Worm (Caenorhabditis elegans) whole organism, L1 larva: ENCODE measurements around the gene nhr-91.

ENCODE experiments used
- C16A3.4 ChIP-seq: fragments of 150-350 bp; optimal IDR thresholded peaks from 2 replicates; lab custom pipeline; 2014; ENCODE audit warnings: missing biosample characterization, missing genetic modification characterization
- C34B4.2 ChIP-seq: sonication (generic microtip); optimal IDR thresholded peaks from 2 replicates; lab custom pipeline; 2017; ENCODE audit warnings: mild to moderate bottlenecking, missing genetic modification characterization, missing compliant biosample characterization
- F16B12.6 ChIP-seq: fragments of 150-350 bp; optimal IDR thresholded peaks from 2 replicates; lab custom pipeline; 2014; ENCODE audit warnings: missing biosample characterization, missing genetic modification characterization
- aha-1 ChIP-seq: fragments of 150-350 bp; optimal IDR thresholded peaks from 2 replicates; lab custom pipeline; 2014; ENCODE audit warnings: missing biosample characterization, missing genetic modification characterization
- alr-1 ChIP-seq: fragments of 200-800 bp; sonication (Bioruptor generic); optimal IDR thresholded peaks from 2 replicates; lab custom pipeline; 2018; ENCODE audit warnings: borderline replicate concordance, mild to moderate bottlenecking, missing genetic modification characterization, missing compliant biosample characterization
- aly-2 ChIP-seq: fragments of 150-350 bp; optimal IDR thresholded peaks from 2 replicates; lab custom pipeline; 2014; ENCODE audit warnings: missing biosample characterization, missing genetic modification characterization
- ama-1 ChIP-seq: fragments of 150-350 bp; optimal IDR thresholded peaks from 2 replicates; lab custom pipeline; 2014
- blmp-1 ChIP-seq: fragments of 150-350 bp; optimal IDR thresholded peaks from 2 replicates; lab custom pipeline; 2014; ENCODE audit warnings: missing biosample characterization, missing genetic modification characterization
- ceh-8 ChIP-seq: fragments of 200-800 bp; sonication (Bioruptor generic); optimal IDR thresholded peaks from 2 replicates; lab custom pipeline; 2018; ENCODE audit warnings: mild to moderate bottlenecking, missing genetic modification characterization, moderate library complexity, missing compliant biosample characterization
- ceh-90 ChIP-seq: sonication (generic microtip); optimal IDR thresholded peaks from 2 replicates; lab custom pipeline; 2016; ENCODE audit warnings: missing genetic modification characterization, missing compliant biosample characterization
- ces-1 ChIP-seq: fragments of 150-350 bp; optimal IDR thresholded peaks from 2 replicates; lab custom pipeline; 2014; ENCODE audit warnings: missing biosample characterization, missing genetic modification reagents, missing genetic modification characterization
- dpl-1 ChIP-seq, 3 experiments: fragments of 150-350 bp in 2 of 3; sonication (generic microtip) in 1 of 3; optimal IDR thresholded peaks; 2 replicates each; lab custom pipeline; 2014 to 2017; ENCODE audit warnings: missing biosample characterization in 3 of 3, missing genetic modification characterization in 3 of 3, missing genetic modification reagents in 3 of 3
- dsc-1 ChIP-seq: sonication (generic microtip); optimal IDR thresholded peaks from 2 replicates; lab custom pipeline; 2016; ENCODE audit warnings: mild to moderate bottlenecking, missing genetic modification characterization, missing compliant biosample characterization
- efl-3 ChIP-seq: fragments of 200-800 bp; sonication (Bioruptor generic); optimal IDR thresholded peaks from 2 replicates; lab custom pipeline; 2018; ENCODE audit warnings: mild to moderate bottlenecking, missing genetic modification characterization, missing compliant biosample characterization
- elt-2 ChIP-seq: sonication (generic microtip); optimal IDR thresholded peaks from 2 replicates; lab custom pipeline; 2016; ENCODE audit warnings: missing genetic modification characterization, mild to moderate bottlenecking, inconsistent platforms, missing compliant biosample characterization, missing genetic modification reagents
- ets-5 ChIP-seq: fragments of 200-800 bp; sonication (Bioruptor generic); IDR thresholded peaks from 2 replicates; pipeline ENCODE4 v1.3.6; 2022; ENCODE audit warnings: missing genetic modification characterization, missing compliant biosample characterization
- fkh-8 ChIP-seq: sonication (generic microtip); optimal IDR thresholded peaks from 2 replicates; lab custom pipeline; 2016; ENCODE audit warnings: mild to moderate bottlenecking, missing genetic modification characterization, missing compliant biosample characterization
- grh-1 ChIP-seq: fragments of 200-800 bp; sonication (Bioruptor generic); IDR thresholded peaks from 2 replicates; pipeline ENCODE4 v1.3.6; 2022; ENCODE audit warnings: missing genetic modification reagents, missing genetic modification characterization, missing compliant biosample characterization
- isw-1 ChIP-seq: fragments of 200-800 bp; sonication (Bioruptor generic); IDR thresholded peaks from 2 replicates; pipeline ENCODE4 v1.3.6; 2022; ENCODE audit warnings: missing genetic modification characterization, missing compliant biosample characterization
- lin-13 ChIP-seq: fragments of 150-350 bp; optimal IDR thresholded peaks from 2 replicates; lab custom pipeline; 2014; ENCODE audit warnings: missing biosample characterization, missing genetic modification reagents, missing genetic modification characterization
- lin-14 ChIP-seq: fragments of 200-800 bp; sonication (Bioruptor generic); optimal IDR thresholded peaks from 2 replicates; lab custom pipeline; 2018; ENCODE audit warnings: mild to moderate bottlenecking, missing genetic modification characterization, moderate library complexity, missing compliant biosample characterization
- lin-15B ChIP-seq: fragments of 150-350 bp; sonication (generic microtip); optimal IDR thresholded peaks from 3 replicates; lab custom pipeline; 2014; ENCODE audit warnings: missing biosample characterization, missing genetic modification characterization
- lin-35 ChIP-seq, 2 experiments: fragments of 150-350 bp; optimal IDR thresholded peaks; 2 replicates each; lab custom pipeline; 2014; ENCODE audit warnings: missing biosample characterization in 2 of 2, missing genetic modification characterization in 2 of 2, missing genetic modification reagents in 2 of 2
- lin-39 ChIP-seq: fragments of 150-350 bp; optimal IDR thresholded peaks from 2 replicates; lab custom pipeline; 2014; ENCODE audit warnings: missing biosample characterization, missing genetic modification reagents, missing genetic modification characterization
- lir-3 ChIP-seq: sonication (generic microtip); optimal IDR thresholded peaks from 2 replicates; lab custom pipeline; 2016; ENCODE audit warnings: mild to moderate bottlenecking, missing genetic modification characterization, moderate library complexity, missing compliant biosample characterization; ENCODE audit not compliant: poor library complexity
- mab-9 ChIP-seq: fragments of 200-800 bp; sonication (Bioruptor generic); IDR thresholded peaks from 2 replicates; pipeline ENCODE4 v1.3.6; 2022; ENCODE audit warnings: missing genetic modification reagents, missing genetic modification characterization, missing compliant biosample characterization
- mdl-1 ChIP-seq, 2 experiments: fragments of 150-350 bp; optimal IDR thresholded peaks; 2 replicates each; lab custom pipeline; 2014 to 2017; ENCODE audit warnings: missing biosample characterization in 2 of 2, missing genetic modification characterization in 2 of 2, inconsistent platforms in 1 of 2
- mep-1 ChIP-seq: fragments of 150-350 bp; optimal IDR thresholded peaks from 2 replicates; lab custom pipeline; 2014; ENCODE audit warnings: missing biosample characterization, missing genetic modification characterization
- nhr-11 ChIP-seq: fragments of 150-350 bp; optimal IDR thresholded peaks from 2 replicates; lab custom pipeline; 2014; ENCODE audit warnings: missing biosample characterization, missing genetic modification characterization
- nhr-12 ChIP-seq: sonication (generic microtip); optimal IDR thresholded peaks from 2 replicates; lab custom pipeline; 2017; ENCODE audit warnings: missing biosample characterization, missing genetic modification characterization
- nhr-20 ChIP-seq: sonication (generic microtip); optimal IDR thresholded peaks from 2 replicates; lab custom pipeline; 2016; ENCODE audit warnings: mild to moderate bottlenecking, missing genetic modification characterization, missing compliant biosample characterization
- nhr-237 ChIP-seq: fragments of 150-350 bp; optimal IDR thresholded peaks from 2 replicates; lab custom pipeline; 2014; ENCODE audit warnings: missing biosample characterization, missing genetic modification characterization
- nhr-47 ChIP-seq: sonication (generic microtip); optimal IDR thresholded peaks from 2 replicates; lab custom pipeline; 2016; ENCODE audit warnings: mild to moderate bottlenecking, missing genetic modification characterization, moderate library complexity, missing compliant biosample characterization
- nhr-84 ChIP-seq: sonication (generic microtip); optimal IDR thresholded peaks from 2 replicates; lab custom pipeline; 2017; ENCODE audit warnings: missing biosample characterization, missing genetic modification characterization
- nhr-90 ChIP-seq: sonication (generic microtip); optimal IDR thresholded peaks from 2 replicates; lab custom pipeline; 2016; ENCODE audit warnings: mild to moderate bottlenecking, missing genetic modification characterization, missing compliant biosample characterization; ENCODE audit not compliant: poor library complexity
- pag-3 ChIP-seq: sonication (generic microtip); optimal IDR thresholded peaks from 2 replicates; lab custom pipeline; 2017; ENCODE audit warnings: missing genetic modification characterization, mild to moderate bottlenecking, missing compliant biosample characterization, antibody characterized with exemption, borderline replicate concordance; ENCODE audit not compliant: insufficient read depth
- pax-3 ChIP-seq: fragments of 200-800 bp; sonication (Bioruptor generic); optimal IDR thresholded peaks from 2 replicates; lab custom pipeline; 2018; ENCODE audit warnings: mild to moderate bottlenecking, missing genetic modification characterization, moderate library complexity, missing compliant biosample characterization
- rnt-1 ChIP-seq: sonication (generic microtip); optimal IDR thresholded peaks from 2 replicates; lab custom pipeline; 2016; ENCODE audit warnings: mild to moderate bottlenecking, missing genetic modification characterization, moderate library complexity, missing compliant biosample characterization
- skn-1 ChIP-seq: fragments of 150-350 bp; optimal IDR thresholded peaks from 2 replicates; lab custom pipeline; 2014; ENCODE audit warnings: missing biosample characterization, missing genetic modification characterization
- snpc-4 ChIP-seq: fragments of 150-350 bp; optimal IDR thresholded peaks from 2 replicates; lab custom pipeline; 2014; ENCODE audit warnings: missing biosample characterization, missing genetic modification characterization
- snu-23 ChIP-seq: sonication (generic microtip); optimal IDR thresholded peaks from 2 replicates; lab custom pipeline; 2016; ENCODE audit warnings: missing genetic modification characterization, missing compliant biosample characterization
- tbx-2 ChIP-seq: sonication (generic microtip); optimal IDR thresholded peaks from 2 replicates; lab custom pipeline; 2016; ENCODE audit warnings: missing genetic modification characterization, missing compliant biosample characterization
- unc-130 ChIP-seq: fragments of 150-350 bp; optimal IDR thresholded peaks from 2 replicates; lab custom pipeline; 2017; ENCODE audit warnings: missing biosample characterization, missing genetic modification characterization, inconsistent platforms
- unc-30 ChIP-seq: sonication (generic microtip); optimal IDR thresholded peaks from 2 replicates; lab custom pipeline; 2017; ENCODE audit warnings: missing biosample characterization, missing genetic modification characterization
- unc-62 ChIP-seq: fragments of 150-350 bp; optimal IDR thresholded peaks from 2 replicates; lab custom pipeline; 2014; ENCODE audit warnings: missing biosample characterization, missing genetic modification reagents, missing genetic modification characterization
- unc-86 ChIP-seq: sonication (generic microtip); optimal IDR thresholded peaks from 2 replicates; lab custom pipeline; 2016; ENCODE audit warnings: missing genetic modification characterization, missing compliant biosample characterization
- unc-98 ChIP-seq: fragments of 200-800 bp; sonication (Bioruptor generic); IDR thresholded peaks from 2 replicates; pipeline ENCODE4 v1.3.6; 2022; ENCODE audit warnings: missing genetic modification characterization, missing compliant biosample characterization
- ztf-11 ChIP-seq, 2 experiments: sonication (generic microtip); optimal IDR thresholded peaks; 2 replicates each; lab custom pipeline; 2016 to 2017; ENCODE audit warnings: missing genetic modification characterization in 2 of 2, missing biosample characterization in 1 of 2, missing compliant biosample characterization in 1 of 2
- ztf-4 ChIP-seq: fragments of 150-350 bp; optimal IDR thresholded peaks from 2 replicates; lab custom pipeline; 2014; ENCODE audit warnings: missing biosample characterization, missing genetic modification characterization

nhr-91 gene

DNA sequence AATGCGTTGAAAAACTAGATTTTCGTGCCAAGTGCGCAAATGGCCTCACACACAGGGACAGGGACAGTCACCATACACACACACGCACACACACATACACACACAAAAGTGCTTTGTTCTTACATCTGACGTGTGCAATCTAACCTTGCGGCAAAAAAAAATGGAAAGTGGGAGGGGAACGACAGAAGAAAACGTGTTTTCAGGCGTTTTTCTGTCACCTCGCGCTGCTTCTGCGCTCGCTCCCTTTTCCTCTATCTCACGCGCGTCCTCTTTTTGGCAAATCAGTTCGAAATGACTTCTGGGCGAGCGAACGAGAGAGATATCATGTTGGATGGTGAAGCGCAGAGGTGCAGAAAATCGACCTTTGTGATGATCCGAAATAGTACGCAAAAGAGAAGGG, 35.1 kb upstream of the nhr-91 start (continued):
- TF ChIP-seq lin-35 (GFP tag; optimal IDR thresholded peaks at IDR 0.05; lab: Kevin White, UChicago) (peak in 1 of 2 experiments; percentile 46), pax-3 (tag; lab: Kevin White, UChicago) (no peak), nhr-84 (tag; lab: Kevin White, UChicago) (no peak), lin-39 (tag; lab: Kevin White, UChicago) (no peak), grh-1 (GFP tag; lab: Robert Waterston, UW) (peak; percentile 64), dsc-1 (tag; lab: Kevin White, UChicago) (no peak), ztf-4 (tag; lab: Kevin White, UChicago) (peak; percentile 64), dpl-1 (GFP tag; optimal IDR thresholded peaks at IDR 0.05; lab: Kevin White, UChicago) (peak in 1 of 3 experiments; percentile 19), snpc-4 (tag; lab: Kevin White, UChicago) (no peak), efl-3 (no peak), ces-1 (GFP tag; lab: Kevin White, UChicago) (no peak), nhr-90 (tag; lab: Kevin White, UChicago) (no peak), pag-3 (tag; lab: Kevin White, UChicago) (no peak), isw-1 (GFP tag; lab: Robert Waterston, UW) (no peak), rnt-1 (tag; lab: Kevin White, UChicago) (peak; percentile 2), ets-5 (GFP tag; lab: Robert Waterston, UW) (no peak), mdl-1 (tag; optimal IDR thresholded peaks at IDR 0.05; lab: Kevin White, UChicago) (peak in 1 of 2 experiments; percentile 47), lin-14 (peak; percentile 84), unc-130 (tag; lab: Kevin White, UChicago) (no peak), nhr-237 (tag; lab: Kevin White, UChicago) (peak; percentile 39), ztf-11 (tag; optimal IDR thresholded peaks at IDR 0.05; lab: Kevin White, UChicago) (no peak), snu-23 (GFP tag; lab: Kevin White, UChicago) (peak; percentile 18), alr-1 (tag; lab: Kevin White, UChicago) (no peak), aha-1 (no peak), nhr-12 (tag; lab: Kevin White, UChicago) (no peak), unc-86 (no peak), C34B4.2 (tag; lab: Kevin White, UChicago) (no peak), lin-15B (tag; lab: Kevin White, UChicago) (no peak), C16A3.4 (tag; lab: Kevin White, UChicago) (peak; percentile 3), unc-30 (tag; lab: Kevin White, UChicago) (no peak), blmp-1 (tag; lab: Kevin White, UChicago) (peak; percentile 91), lin-13 (no peak), mab-9 (GFP tag; lab: Robert Waterston, UW) (no peak), mep-1 (tag; lab: Kevin White, UChicago) (no peak), F16B12.6 (no peak), tbx-2 (tag; lab: Kevin White, UChicago) (no peak)

DNA sequence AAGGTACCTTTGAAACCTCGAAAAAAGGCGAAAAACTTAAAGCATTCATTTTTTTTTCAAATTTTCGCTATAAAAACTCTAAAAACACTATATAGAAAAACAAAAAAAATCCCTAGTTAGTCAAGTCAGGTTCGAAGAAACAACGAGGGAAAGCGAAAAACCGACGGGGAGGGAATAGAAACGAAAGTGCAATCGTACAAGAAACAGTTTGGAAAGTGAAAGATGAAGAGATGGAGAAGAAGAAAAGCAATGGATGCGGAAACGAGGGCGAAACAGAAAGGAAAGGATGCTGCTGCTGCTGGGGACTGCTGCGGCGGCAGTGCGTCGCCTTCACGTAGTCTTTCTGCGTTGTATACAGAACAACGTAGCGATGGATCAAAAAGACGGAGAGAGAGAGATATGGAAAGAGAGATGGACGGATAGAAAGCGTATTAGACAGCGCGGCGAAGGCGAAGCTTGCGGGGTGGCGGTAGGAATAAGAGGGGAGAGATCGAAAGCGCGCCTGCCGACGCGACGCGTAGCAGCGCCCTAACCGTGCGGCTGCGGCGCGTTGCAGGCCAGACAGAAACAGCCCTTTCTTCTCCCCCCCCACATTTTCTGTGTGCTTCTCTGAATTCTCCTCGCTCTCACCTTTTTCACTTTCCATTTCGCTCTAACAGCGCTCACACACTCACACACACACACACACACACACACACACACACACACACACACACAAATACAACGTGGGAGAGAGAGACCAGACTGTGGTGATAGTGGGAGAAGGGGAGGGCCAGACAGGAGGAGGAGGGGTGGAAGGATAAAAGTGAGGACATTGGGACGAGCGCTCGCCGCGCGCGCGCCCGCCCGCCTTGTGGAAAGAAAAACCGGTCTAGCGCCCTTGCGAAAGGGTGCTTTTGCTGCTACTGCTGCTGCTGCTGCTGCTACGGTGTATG, 34.1 kb upstream of the nhr-91 start:
- TF ChIP-seq pax-3 (tag; lab: Kevin White, UChicago) (peak; percentile 77), ceh-8 (GFP tag; lab: Kevin White, UChicago) (no peak), mdl-1 (tag; optimal IDR thresholded peaks at IDR 0.05; lab: Kevin White, UChicago) (peak in 1 of 2 experiments; percentile 94), lir-3 (tag; lab: Kevin White, UChicago) (peak; percentile 61), nhr-20 (tag; lab: Kevin White, UChicago) (peak; percentile 89), lin-15B (tag; lab: Kevin White, UChicago) (no peak), skn-1 (tag; lab: Kevin White, UChicago) (peak; percentile 56), aly-2 (tag; lab: Kevin White, UChicago) (no peak), aha-1 (no peak), elt-2 (peak; percentile 74), C16A3.4 (tag; lab: Kevin White, UChicago) (peak; percentile 58), fkh-8 (tag; lab: Kevin White, UChicago) (peak; percentile 83), unc-86 (peak; percentile 63), ceh-90 (tag; lab: Kevin White, UChicago) (no peak), ama-1 (no peak), unc-62 (no peak), nhr-47 (tag; lab: Kevin White, UChicago) (peak; percentile 79), unc-98 (GFP tag; lab: Robert Waterston, UW) (no peak), nhr-11 (tag; lab: Kevin White, UChicago) (peak; percentile 52), unc-130 (tag; lab: Kevin White, UChicago) (peak; percentile 80)
